Fruit fly (Drosophila melanogaster): ENCODE measurements around the gene nom.

nom gene

DNA sequence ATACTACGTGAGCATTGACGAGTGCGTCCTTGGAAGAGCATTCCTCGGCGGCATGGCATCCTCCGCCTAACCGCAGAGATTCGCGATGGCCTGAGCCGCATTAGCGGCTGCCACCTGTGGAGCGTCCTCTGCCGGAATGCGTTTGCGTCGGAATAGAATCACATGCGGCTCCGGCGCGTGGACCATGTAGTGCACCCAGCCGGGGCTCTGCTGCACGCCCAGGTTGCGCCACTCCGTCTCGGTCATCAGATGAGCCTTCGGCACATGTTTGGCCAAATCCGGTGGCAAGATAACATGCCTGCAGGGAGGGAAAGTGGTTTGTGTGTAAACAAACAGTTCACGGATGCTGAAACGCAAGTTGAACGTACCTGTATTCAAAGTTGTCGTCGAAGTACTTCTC is 7.6 kb upstream of the nom start:
- peak; percentile 16; the same call in 1 of the 3 replicates for TF ChIP-seq CG34422 (GFP tag; IDR thresholded peaks at IDR 0.05)
- peak; percentile 53 for TF ChIP-seq scrt (GFP tag; optimal IDR thresholded peaks at IDR 0.05)
- TF ChIP-seq CG4424 (GFP tag; optimal IDR thresholded peaks at IDR 0.05), result no peak
- TF ChIP-seq hb (GFP tag; IDR thresholded peaks at IDR 0.05; ENCODE audit: partially characterized antibody), result 0 out of 3 replicates have a peak, but pooled peaks have one; percentile 17
- peak; percentile 51; the same call in 1 of the 2 replicates for TF ChIP-seq chm (GFP tag; IDR thresholded peaks at IDR 0.05)
- no peak for TF ChIP-seq abd-A (tag; optimal IDR thresholded peaks at IDR 0.05)
- no peak for TF ChIP-seq NfI (GFP tag; optimal IDR thresholded peaks at IDR 0.05)
- TF ChIP-seq CG4617 (GFP tag; optimal IDR thresholded peaks at IDR 0.05; ENCODE audit: borderline replicate concordance), result peak; percentile 12
- TF ChIP-seq kah (GFP tag; optimal IDR thresholded peaks at IDR 0.05), result peak; percentile 94
- TF ChIP-seq inv (GFP tag; IDR thresholded peaks at IDR 0.05; ENCODE audit: partially characterized antibody), result 0 out of 2 replicates have a peak, but pooled peaks have one; percentile 8
- TF ChIP-seq tna (GFP tag; IDR thresholded peaks at IDR 0.05; ENCODE audit: partially characterized antibody), result 0 out of 2 replicates have a peak, but pooled peaks have one; percentile 11
- 0 out of 3 replicates have a peak, but pooled peaks have one; percentile 32 for TF ChIP-seq ken (GFP tag; IDR thresholded peaks at IDR 0.05)
- TF ChIP-seq nerfin-1 (tag; optimal IDR thresholded peaks at IDR 0.05), result peak; percentile 91
- peak; percentile 31 for TF ChIP-seq MESR4 (GFP tag; optimal IDR thresholded peaks at IDR 0.05)
- 0 out of 2 replicates have a peak, but pooled peaks have one; percentile 9 for TF ChIP-seq CG32532 (GFP tag; IDR thresholded peaks at IDR 0.05)

DNA sequence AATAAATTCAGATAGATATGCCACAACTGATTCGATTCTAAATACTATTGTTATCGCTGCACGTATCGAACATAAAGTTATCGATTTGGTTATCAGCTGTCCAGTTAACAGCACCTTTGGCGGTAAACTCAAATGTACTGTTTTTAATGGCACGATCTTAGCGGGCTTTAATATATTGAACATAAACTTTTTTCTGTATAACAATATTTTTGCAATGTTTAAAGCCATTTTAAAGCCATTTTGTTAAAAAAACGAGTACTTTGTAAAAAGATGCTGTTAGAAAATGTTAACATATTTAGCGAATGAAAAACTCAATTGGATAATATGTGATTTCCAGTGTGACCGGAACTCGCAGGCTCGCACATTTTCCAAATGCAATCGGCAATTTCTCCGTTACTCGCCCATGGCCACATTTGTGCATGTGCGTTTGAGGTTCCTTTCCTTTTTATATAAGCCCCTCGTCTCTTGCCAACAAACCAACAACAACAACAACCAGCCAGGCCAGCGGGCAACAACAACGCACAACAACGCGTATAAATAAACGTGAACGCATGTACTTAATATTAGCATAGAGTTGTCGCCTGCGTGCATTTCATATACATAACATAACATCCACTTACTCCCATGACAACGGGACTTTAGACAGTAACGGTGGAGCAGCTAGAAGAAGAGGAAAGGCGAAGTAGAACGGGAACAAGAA is 7.0 kb upstream of the nom start, which contains the start of gene TMEM216:
TSS of gene TMEM216 (plus strand) at position 393 of the 700 bp plus-strand sequence.
- no peak for TF ChIP-seq Aef1 (GFP tag; IDR thresholded peaks at IDR 0.05)
- no peak for TF ChIP-seq grau (tag; optimal IDR thresholded peaks at IDR 0.05)
- peak; percentile 77 for TF ChIP-seq Ets97D (GFP tag; optimal IDR thresholded peaks at IDR 0.05)
- no peak for TF ChIP-seq ab (GFP tag; optimal IDR thresholded peaks at IDR 0.05)
- no peak for TF ChIP-seq jing (GFP tag; optimal IDR thresholded peaks at IDR 0.05)
- peak in 1 of 2 experiments; percentile 6 for TF ChIP-seq dpn (GFP tag; optimal IDR thresholded peaks at IDR 0.05)
- TF ChIP-seq E2f2 (GFP tag; IDR thresholded peaks at IDR 0.05), result peak; percentile 91
- TF ChIP-seq Dp (GFP tag; optimal IDR thresholded peaks at IDR 0.05), result peak; percentile 85
- TF ChIP-seq Lhr (GFP tag; optimal IDR thresholded peaks at IDR 0.05), result peak; percentile 76
- no peak for TF ChIP-seq nerfin-2 (GFP tag; IDR thresholded peaks at IDR 0.05; ENCODE audit: partially characterized antibody)
- TF ChIP-seq ci (GFP tag; IDR thresholded peaks at IDR 0.05), result peak; percentile 44; the same call in 2 of the 3 replicates
- TF ChIP-seq CG34224 (GFP tag; IDR thresholded peaks at IDR 0.05; ENCODE audit: partially characterized antibody), result peak; percentile 60; the same call in 1 of the 3 replicates
- TF ChIP-seq sens (GFP tag), result peak; percentile 76
- no peak for TF ChIP-seq NFAT (GFP tag; IDR thresholded peaks at IDR 0.05)
- TF ChIP-seq rib (GFP tag; IDR thresholded peaks at IDR 0.05), result no peak
- no peak for TF ChIP-seq tx (GFP tag; optimal IDR thresholded peaks at IDR 0.05)
- peak; percentile 25 for TF ChIP-seq MTF-1 (GFP tag; optimal IDR thresholded peaks at IDR 0.05; ENCODE audit: borderline replicate concordance)
- peak; percentile 56 for TF ChIP-seq Myb (GFP tag; optimal IDR thresholded peaks at IDR 0.05)
- no peak for TF ChIP-seq Dip3 (GFP tag; optimal IDR thresholded peaks at IDR 0.05)
- peak; percentile 52 for TF ChIP-seq CG10267 (tag; optimal IDR thresholded peaks at IDR 0.05)
- peak; percentile 76 for TF ChIP-seq Med (GFP tag)
- TF ChIP-seq MBD-R2 (GFP tag; IDR thresholded peaks at IDR 0.05), result peak; percentile 36; the same call in 1 of the 2 replicates
- TF ChIP-seq zf30C (GFP tag; optimal IDR thresholded peaks at IDR 0.05), result no peak
- no peak for TF ChIP-seq Adf1 (GFP tag; IDR thresholded peaks at IDR 0.05)
- TF ChIP-seq D19A (tag; optimal IDR thresholded peaks at IDR 0.05), result no peak
- TF ChIP-seq bsh (GFP tag; optimal IDR thresholded peaks at IDR 0.05), result peak in 1 of 2 experiments; percentile 15
- no peak for TF ChIP-seq crc (GFP tag; optimal IDR thresholded peaks at IDR 0.05)
- TF ChIP-seq CG15514 (GFP tag; optimal IDR thresholded peaks at IDR 0.05), result peak; percentile 88
- TF ChIP-seq CG1233 (GFP tag; optimal IDR thresholded peaks at IDR 0.05), result no peak
- no peak for TF ChIP-seq wek (GFP tag; optimal IDR thresholded peaks at IDR 0.05)
- TF ChIP-seq CG9609 (GFP tag; optimal IDR thresholded peaks at IDR 0.05), result no peak
- no peak for TF ChIP-seq Dfd (GFP tag; optimal IDR thresholded peaks at IDR 0.05)
- TF ChIP-seq gem (tag; optimal IDR thresholded peaks at IDR 0.05), result no peak

All from whole organism, embryonic.